Fruit fly (Drosophila melanogaster) whole organism, pupa: ENCODE measurements around the gene sofe.

ENCODE experiments used
- CG10348 ChIP-seq: fragments of 200-800 bp; sonication (Bioruptor generic); IDR thresholded peaks from 2 replicates; pipeline ENCODE4 v1.3.6; 2022; ENCODE audit warnings: missing biosample characterization, missing genetic modification characterization
- CG12605 ChIP-seq: fragments of 200-800 bp; sonication (Bioruptor generic); IDR thresholded peaks from 2 replicates; pipeline ENCODE4 v1.3.6; 2022; ENCODE audit warnings: missing biosample characterization, missing genetic modification characterization
- CG13204 ChIP-seq: fragments of 200-800 bp; sonication (Bioruptor generic); optimal IDR thresholded peaks from 2 replicates; lab custom pipeline; 2018; ENCODE audit warnings: missing biosample characterization, mild to moderate bottlenecking, missing genetic modification characterization, moderate library complexity
- CG14655 ChIP-seq: fragments of 200-800 bp; sonication (Bioruptor generic); optimal IDR thresholded peaks from 3 replicates; lab custom pipeline; 2017; ENCODE audit warnings: mild to moderate bottlenecking, missing biosample characterization, missing genetic modification reagents, missing genetic modification characterization
- CG15710 ChIP-seq: fragments of 200-800 bp; sonication (Bioruptor generic); optimal IDR thresholded peaks from 2 replicates; lab custom pipeline; 2018; ENCODE audit warnings: missing biosample characterization, mild to moderate bottlenecking, missing genetic modification characterization, moderate library complexity
- CG17806 ChIP-seq: fragments of 200-800 bp; sonication (Bioruptor generic); optimal IDR thresholded peaks from 2 replicates; lab custom pipeline; 2018; ENCODE audit warnings: missing biosample characterization, mild to moderate bottlenecking, missing genetic modification characterization, moderate library complexity
- CG32121 ChIP-seq: fragments of 200-800 bp; sonication (Bioruptor generic); IDR thresholded peaks from 2 replicates; pipeline ENCODE4 v1.3.6; 2022; ENCODE audit warnings: missing biosample characterization, missing genetic modification characterization
- CG34367 ChIP-seq: fragments of 200-800 bp; sonication (Bioruptor generic); optimal IDR thresholded peaks from 2 replicates; lab custom pipeline; 2018; ENCODE audit warnings: missing biosample characterization, mild to moderate bottlenecking, missing genetic modification characterization
- CG4496 ChIP-seq: fragments of 200-800 bp; sonication (Bioruptor generic); IDR thresholded peaks from 3 replicates; pipeline ENCODE4 v1.3.6; 2022; ENCODE audit warnings: missing biosample characterization, missing genetic modification characterization
- CG8159 ChIP-seq: fragments of 200-800 bp; sonication (Bioruptor generic); optimal IDR thresholded peaks from 3 replicates; lab custom pipeline; 2018; ENCODE audit warnings: missing biosample characterization, mild to moderate bottlenecking, missing genetic modification characterization, moderate library complexity
- CG8301 ChIP-seq: fragments of 200-800 bp; sonication (Bioruptor generic); optimal IDR thresholded peaks from 2 replicates; lab custom pipeline; 2018; ENCODE audit warnings: missing biosample characterization, mild to moderate bottlenecking, missing genetic modification characterization
- CG9948 ChIP-seq: fragments of 200-800 bp; sonication (Bioruptor generic); optimal IDR thresholded peaks from 2 replicates; lab custom pipeline; 2018; ENCODE audit warnings: missing biosample characterization, mild to moderate bottlenecking, missing genetic modification characterization, moderate library complexity
- D1 ChIP-seq: fragments of 200-800 bp; sonication (Bioruptor generic); optimal IDR thresholded peaks from 2 replicates; lab custom pipeline; 2018; ENCODE audit warnings: missing biosample characterization, mild to moderate bottlenecking, missing genetic modification characterization, moderate library complexity
- EcR ChIP-seq: fragments of 200-800 bp; sonication (Bioruptor generic); optimal IDR thresholded peaks from 3 replicates; lab custom pipeline; 2019; ENCODE audit warnings: missing biosample characterization, missing genetic modification characterization, mild to moderate bottlenecking, moderate library complexity, missing genetic modification reagents
- Ets98B ChIP-seq: fragments of 200-800 bp; sonication (Bioruptor generic); IDR thresholded peaks from 2 replicates; pipeline ENCODE4 v1.3.6; 2022; ENCODE audit warnings: missing biosample characterization, missing genetic modification characterization
- Pif1A ChIP-seq: fragments of 200-800 bp; sonication (Bioruptor generic); optimal IDR thresholded peaks from 3 replicates; lab custom pipeline; 2016; ENCODE audit warnings: missing biosample characterization, missing genetic modification characterization
- Pif1B ChIP-seq: fragments of 200-800 bp; sonication (Bioruptor generic); optimal IDR thresholded peaks from 3 replicates; lab custom pipeline; 2016; ENCODE audit warnings: missing biosample characterization, missing genetic modification characterization
- Snoo ChIP-seq: fragments of 200-800 bp; sonication (Bioruptor generic); optimal IDR thresholded peaks from 3 replicates; lab custom pipeline; 2017; ENCODE audit warnings: missing biosample characterization, mild to moderate bottlenecking, missing genetic modification characterization, inconsistent platforms
- fd96Ca ChIP-seq: fragments of 200-800 bp; sonication (Bioruptor generic); IDR thresholded peaks from 3 replicates; pipeline ENCODE4 v1.3.6; 2022; ENCODE audit warnings: missing biosample characterization, missing genetic modification characterization
- gl ChIP-seq: fragments of 200-800 bp; sonication (Bioruptor generic); optimal IDR thresholded peaks from 2 replicates; lab custom pipeline; 2018; ENCODE audit warnings: missing biosample characterization, mild to moderate bottlenecking, missing genetic modification characterization
- rn ChIP-seq: fragments of 200-800 bp; sonication (Bioruptor generic); IDR thresholded peaks from 2 replicates; pipeline ENCODE4 v1.3.6; 2022; ENCODE audit warnings: missing biosample characterization, missing genetic modification characterization

sofe gene

DNA sequence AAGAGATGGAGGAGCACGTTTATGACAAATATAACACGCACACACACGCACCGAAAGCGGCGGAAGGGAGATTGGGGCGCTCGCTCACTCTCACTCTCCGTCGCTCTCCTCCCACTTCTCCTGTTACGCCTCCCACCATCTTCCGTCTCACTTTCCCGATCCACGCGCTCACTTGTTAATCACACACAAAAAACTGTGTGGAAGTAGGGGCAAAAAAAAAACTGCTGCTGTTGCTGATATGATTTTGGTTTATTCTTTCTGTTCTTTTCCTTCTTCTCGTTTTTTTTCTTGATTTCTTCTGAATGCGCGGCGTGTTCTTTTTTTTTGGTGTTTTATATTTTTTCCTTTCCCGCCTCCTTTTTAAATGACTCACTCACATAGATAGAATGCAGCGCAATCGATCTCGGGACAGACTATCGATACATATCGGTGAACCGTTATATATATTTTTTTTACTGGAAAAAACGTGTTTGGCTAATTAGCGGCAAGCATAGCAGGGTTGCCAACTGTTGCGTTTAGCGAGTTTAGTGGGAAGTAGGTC is 51.5 kb downstream of the sofe start:
- peak; percentile 81 for TF ChIP-seq CG8159 (tag; lab: Kevin White, UChicago)
- peak; percentile 69 for TF ChIP-seq CG14655
- peak; percentile 63 for TF ChIP-seq EcR
- peak; percentile 93 for TF ChIP-seq CG12605 (GFP tag; lab: Robert Waterston, UW)
- TF ChIP-seq Snoo (tag; lab: Kevin White, UChicago) = peak; percentile 72
- TF ChIP-seq CG17806 (tag; lab: Kevin White, UChicago) = peak; percentile 69
- peak; percentile 76; the same call in 2 of the 3 replicates for TF ChIP-seq fd96Ca
- TF ChIP-seq gl (tag; lab: Kevin White, UChicago) = peak; percentile 95
- peak; percentile 80 for TF ChIP-seq CG34367 (tag; lab: Kevin White, UChicago)
- no peak for TF ChIP-seq CG10348 (GFP tag; lab: Robert Waterston, UW)
- TF ChIP-seq CG32121 (GFP tag; lab: Robert Waterston, UW) = peak; percentile 83
- peak; percentile 50 for TF ChIP-seq D1 (tag; lab: Kevin White, UChicago)
- peak; percentile 80 for TF ChIP-seq Pif1B
- peak; percentile 92 for TF ChIP-seq CG4496 (GFP tag; lab: Robert Waterston, UW)
- peak; percentile 74 for TF ChIP-seq Ets98B (GFP tag; lab: Robert Waterston, UW)
- peak; percentile 80 for TF ChIP-seq CG15710
- TF ChIP-seq rn (GFP tag; lab: Robert Waterston, UW) = peak; percentile 57; the same call in 1 of the 2 replicates
- TF ChIP-seq CG13204 (GFP tag; lab: Kevin White, UChicago) = peak; percentile 83
- peak; percentile 81 for TF ChIP-seq Pif1A (GFP tag; lab: Kevin White, UChicago)
- peak; percentile 47 for TF ChIP-seq CG9948
- TF ChIP-seq CG8301 (tag; lab: Kevin White, UChicago) = peak; percentile 50
- TF ChIP-seq, all 21 proteins: peak for 20
